Worm (Caenorhabditis elegans) whole organism, young adult: Measurements from ENCODE around the gene eng-1.

Experiments
- F49E8.2 ChIP-seq: sonication (generic microtip); optimal IDR thresholded peaks from 3 replicates; lab custom pipeline; 2017; ENCODE audit warnings: missing genetic modification characterization, mild to moderate bottlenecking, missing compliant biosample characterization, antibody characterized with exemption, moderate library complexity; ENCODE audit not compliant: insufficient read depth
- F57C9.4 ChIP-seq: sonication (generic microtip); optimal IDR thresholded peaks from 2 replicates; lab custom pipeline; 2017; ENCODE audit warnings: mild to moderate bottlenecking, missing genetic modification characterization, missing compliant biosample characterization
- egrh-3 ChIP-seq: fragments of 200-800 bp; sonication (Bioruptor generic); IDR thresholded peaks from 2 replicates; pipeline ENCODE4 v1.3.6; 2022; ENCODE audit warnings: missing genetic modification reagents, missing genetic modification characterization, missing compliant biosample characterization
- fkh-3 ChIP-seq: sonication (generic microtip); optimal IDR thresholded peaks from 2 replicates; lab custom pipeline; 2016; ENCODE audit warnings: mild to moderate bottlenecking, missing genetic modification characterization, missing compliant biosample characterization
- lin-40 ChIP-seq: sonication (generic microtip); optimal IDR thresholded peaks from 2 replicates; lab custom pipeline; 2016; ENCODE audit warnings: missing genetic modification characterization, mild to moderate bottlenecking, missing compliant biosample characterization, missing genotype, missing genetic modification reagents
- mcd-1 ChIP-seq: fragments of 200-800 bp; sonication (Bioruptor generic); IDR thresholded peaks from 2 replicates; pipeline ENCODE4 v1.3.6; 2022; ENCODE audit warnings: missing genetic modification reagents, missing genetic modification characterization, missing compliant biosample characterization
- mxl-1 ChIP-seq: sonication (generic microtip); optimal IDR thresholded peaks from 2 replicates; lab custom pipeline; 2016; ENCODE audit warnings: missing genetic modification characterization, missing compliant biosample characterization

- TF ChIP-seq F57C9.4 (tag; lab: Kevin White, UChicago), result no peak
- no peak for TF ChIP-seq mxl-1
- no peak for TF ChIP-seq F49E8.2
- no peak for TF ChIP-seq fkh-3 (tag; lab: Kevin White, UChicago)
- TF ChIP-seq egrh-3 (GFP tag; lab: Robert Waterston, UW), result no peak
- no peak for TF ChIP-seq mcd-1 (GFP tag; lab: Robert Waterston, UW)
- no peak for TF ChIP-seq lin-40 (tag; lab: Kevin White, UChicago)
These were observed 46.4 kb upstream of the eng-1 start for ce11 chrIII:5914717-5915116.
